Worm (Caenorhabditis elegans) whole organism, young adult: ENCODE results near the gene cng-3.

Experiments used
- F55B11.4 ChIP-seq: sonication (generic microtip); optimal IDR thresholded peaks from 2 replicates; lab custom pipeline; 2016; ENCODE audit warnings: missing compliant biosample characterization, missing genetic modification characterization, borderline replicate concordance; ENCODE audit not compliant: insufficient read depth
- ceh-91 ChIP-seq: fragments of 200-800 bp; sonication (Bioruptor generic); IDR thresholded peaks from 2 replicates; pipeline ENCODE4 v1.3.6; 2022; ENCODE audit warnings: missing genetic modification reagents, missing genetic modification characterization, missing compliant biosample characterization
- lin-40 ChIP-seq: sonication (generic microtip); optimal IDR thresholded peaks from 2 replicates; lab custom pipeline; 2016; ENCODE audit warnings: missing genetic modification characterization, mild to moderate bottlenecking, missing compliant biosample characterization, missing genotype, missing genetic modification reagents
- mcd-1 ChIP-seq: fragments of 200-800 bp; sonication (Bioruptor generic); IDR thresholded peaks from 2 replicates; pipeline ENCODE4 v1.3.6; 2022; ENCODE audit warnings: missing genetic modification reagents, missing genetic modification characterization, missing compliant biosample characterization
- snpc-4 ChIP-seq, 5 experiments: fragments of 150-350 bp in 1 of 5; sonication (generic microtip) in 4 of 5; optimal IDR thresholded peaks; 2 replicates each; lab custom pipeline; 2014 to 2018; ENCODE audit warnings: missing genetic modification characterization in 5 of 5, missing biosample characterization in 3 of 5, antibody characterized with exemption in 2 of 5, mild to moderate bottlenecking in 2 of 5, missing compliant biosample characterization in 2 of 5, missing genotype in 2 of 5, moderate library complexity in 2 of 5, missing genetic modification reagents in 1 of 5
- unc-130 ChIP-seq: sonication (generic microtip); optimal IDR thresholded peaks from 2 replicates; lab custom pipeline; 2016; ENCODE audit warnings: missing genetic modification reagents, missing genetic modification characterization, missing compliant biosample characterization
- ztf-18 ChIP-seq: sonication (generic microtip); optimal IDR thresholded peaks from 2 replicates; lab custom pipeline; 2016; ENCODE audit warnings: missing genotype, mild to moderate bottlenecking, missing genetic modification characterization, missing compliant biosample characterization

DNA sequence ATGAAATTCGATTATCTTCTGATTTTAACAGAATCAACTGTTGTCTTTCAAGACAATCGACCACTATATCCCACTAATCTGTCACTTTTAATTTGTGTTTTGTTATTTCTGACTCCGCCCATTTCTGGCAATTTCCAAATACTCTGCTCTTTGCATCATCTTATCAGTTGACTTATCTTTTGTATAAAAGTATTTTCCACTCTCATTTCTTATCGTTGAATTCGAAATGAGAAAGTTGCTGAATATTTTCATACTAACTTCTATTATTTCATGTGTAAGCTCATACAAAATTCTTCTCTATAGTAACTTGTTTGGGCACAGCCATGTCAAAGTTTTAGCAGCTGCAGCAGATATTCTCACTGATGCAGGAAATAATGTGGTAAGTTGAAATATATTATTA, 19.3 kb upstream of the cng-3 start, which contains the start of gene ugt-21:
- TF ChIP-seq snpc-4 (GFP tag; optimal IDR thresholded peaks at IDR 0.05; lab: Kevin White, UChicago) = no peak
- TF ChIP-seq snpc-4 (tag; optimal IDR thresholded peaks at IDR 0.05; lab: Kevin White, UChicago) = no peak
- TF ChIP-seq ceh-91 (GFP tag; lab: Robert Waterston, UW) = no peak
- TF ChIP-seq lin-40 (tag; lab: Kevin White, UChicago) = no peak
- no peak for TF ChIP-seq F55B11.4 (tag; lab: Kevin White, UChicago)
- no peak for TF ChIP-seq mcd-1 (GFP tag; lab: Robert Waterston, UW)
- TF ChIP-seq ztf-18 (tag; lab: Kevin White, UChicago) = no peak
- TF ChIP-seq unc-130 = no peak
